Worm (Caenorhabditis elegans): ENCODE data around the gene F22B5.6.

Gene F22B5.6

DNA sequence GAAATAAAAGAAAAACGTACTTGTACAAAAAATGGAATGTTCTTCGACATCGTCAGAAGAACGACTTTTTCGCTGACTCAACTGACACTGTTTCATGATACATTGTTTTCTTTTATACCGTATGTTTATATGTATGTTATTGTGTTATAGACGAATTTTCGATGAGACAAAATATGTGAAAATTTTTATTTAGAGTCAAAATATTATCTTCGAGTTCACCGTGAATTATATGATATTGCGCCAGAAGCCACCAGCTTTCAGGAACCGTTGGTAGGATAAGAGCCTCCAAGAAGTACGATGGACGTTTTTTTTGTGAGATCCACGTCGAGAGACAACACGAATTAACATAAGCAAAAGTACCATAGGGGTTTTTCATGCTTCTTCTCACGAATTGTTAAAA, at the start of gene F22B5.6:
TSS of gene F22B5.6 (minus strand) at position 101 of the 400 bp plus-strand sequence.
- TF ChIP-seq aly-2 (tag; optimal IDR thresholded peaks at IDR 0.05) (no peak), blmp-1 (tag; optimal IDR thresholded peaks at IDR 0.05; ENCODE audit: insufficient read depth) (no peak), mdl-1 (tag; optimal IDR thresholded peaks at IDR 0.05) (no peak), nhr-12 (tag; optimal IDR thresholded peaks at IDR 0.05) (no peak)

ce11 chrII:8504074-8504724, 48.2 kb upstream of the F22B5.6 start:
- no peak for TF ChIP-seq ztf-4 (tag; optimal IDR thresholded peaks at IDR 0.05)
- peak; percentile 19 for TF ChIP-seq fos-1 (tag; optimal IDR thresholded peaks at IDR 0.05)
- peak in 1 of 2 experiments; percentile 0 for TF ChIP-seq lsy-2 (tag; optimal IDR thresholded peaks at IDR 0.05)
- no peak for TF ChIP-seq alr-1 (tag; optimal IDR thresholded peaks at IDR 0.05)
- TF ChIP-seq crh-2 (tag; optimal IDR thresholded peaks at IDR 0.05), result peak; percentile 28

DNA sequence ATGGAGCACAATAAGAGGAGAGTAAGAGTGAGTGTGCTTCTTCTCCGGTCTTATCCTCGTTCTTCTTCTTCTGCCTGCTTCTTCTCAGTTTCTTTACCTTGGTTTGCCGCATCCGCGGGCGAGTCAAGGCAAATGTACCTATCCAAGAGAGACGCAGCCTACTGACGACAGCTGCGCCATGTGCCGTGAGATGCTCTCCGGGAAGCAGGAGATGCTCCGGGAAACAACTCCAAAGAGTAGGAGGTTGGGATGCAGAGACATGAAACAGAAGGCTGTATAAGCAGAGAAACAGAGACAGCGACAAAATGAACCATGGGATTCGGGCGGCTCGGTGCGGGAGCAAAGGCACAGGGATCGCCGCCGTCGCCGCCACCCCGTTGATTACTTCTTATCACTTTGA, 43.0 kb upstream of the F22B5.6 start:
- peak; percentile 34 for TF ChIP-seq C34F6.9 (tag; optimal IDR thresholded peaks at IDR 0.05)
- TF ChIP-seq ama-1 (optimal IDR thresholded peaks at IDR 0.05), result no peak
- TF ChIP-seq alr-1 (tag; optimal IDR thresholded peaks at IDR 0.05), result no peak
- TF ChIP-seq sma-9 (GFP tag; optimal IDR thresholded peaks at IDR 0.05), result peak; percentile 35
- TF ChIP-seq sma-9 (tag; optimal IDR thresholded peaks at IDR 0.05), result no peak
- TF ChIP-seq nhr-129 (tag; optimal IDR thresholded peaks at IDR 0.05), result peak; percentile 50
- TF ChIP-seq F13H6.1 (tag; optimal IDR thresholded peaks at IDR 0.05), result peak; percentile 71

DNA sequence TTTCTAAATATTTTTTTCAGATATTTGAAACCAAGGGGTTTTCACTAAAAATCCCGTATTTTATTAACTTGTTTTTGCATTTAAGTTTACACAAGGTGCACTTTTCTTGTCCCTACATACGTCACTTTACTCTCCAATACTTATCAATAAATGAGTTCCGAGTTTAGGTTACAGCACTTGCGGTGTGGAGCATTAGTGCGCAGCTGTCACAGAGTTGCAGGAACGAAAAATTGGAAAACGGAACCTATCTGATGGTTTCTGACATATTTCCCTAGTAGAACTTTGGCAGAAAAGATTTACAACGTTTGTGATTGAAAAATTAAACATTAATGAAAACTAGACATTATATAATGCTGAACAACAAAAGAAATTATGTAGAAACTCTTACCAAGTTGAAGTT, 42.2 kb upstream of the F22B5.6 start:
- TF ChIP-seq nhr-12 (tag; optimal IDR thresholded peaks at IDR 0.05) (no peak), lsy-2 (tag; optimal IDR thresholded peaks at IDR 0.05) (no peak), sem-4 (tag; optimal IDR thresholded peaks at IDR 0.05) (no peak), nhr-6 (tag; optimal IDR thresholded peaks at IDR 0.05) (no peak), R02D3.7 (tag; optimal IDR thresholded peaks at IDR 0.05) (no peak), alr-1 (tag; optimal IDR thresholded peaks at IDR 0.05) (no peak), zag-1 (tag; optimal IDR thresholded peaks at IDR 0.05) (no peak), C34F6.9 (tag; optimal IDR thresholded peaks at IDR 0.05) (no peak), elt-3 (tag; optimal IDR thresholded peaks at IDR 0.05) (no peak), Y55F3AM.14 (GFP tag; optimal IDR thresholded peaks at IDR 0.05) (no peak), gmeb-1 (tag; optimal IDR thresholded peaks at IDR 0.05) (no peak), ama-1 (optimal IDR thresholded peaks at IDR 0.05) (no peak), nhr-10 (tag; optimal IDR thresholded peaks at IDR 0.05) (no peak), ceh-82 (tag; optimal IDR thresholded peaks at IDR 0.05) (no peak), unc-55 (GFP tag; optimal IDR thresholded peaks at IDR 0.05) (no peak), mbf-1 (tag; optimal IDR thresholded peaks at IDR 0.05) (no peak), fos-1 (tag; optimal IDR thresholded peaks at IDR 0.05) (no peak), aly-2 (tag; optimal IDR thresholded peaks at IDR 0.05) (no peak), nhr-77 (tag; optimal IDR thresholded peaks at IDR 0.05) (no peak), ZK546.5 (tag; optimal IDR thresholded peaks at IDR 0.05) (no peak)

DNA sequence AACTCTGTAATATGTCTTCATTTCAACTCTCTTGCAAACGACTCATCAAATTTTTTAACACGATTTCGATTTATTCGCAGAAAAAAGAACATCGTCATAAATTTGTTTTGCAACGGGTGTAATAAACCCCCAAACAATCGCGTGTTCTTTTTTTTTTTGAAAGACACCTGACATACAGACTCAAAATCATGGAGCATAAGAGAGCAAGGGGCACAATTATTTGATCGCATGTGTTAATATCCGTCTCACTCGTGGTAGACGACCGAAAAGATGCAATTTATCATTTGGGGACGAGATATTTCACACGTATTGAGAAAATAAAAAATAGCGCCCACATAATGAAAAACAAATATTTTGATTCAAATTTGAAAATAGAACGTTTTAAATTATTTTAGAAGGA, 40.2 kb upstream of the F22B5.6 start:
- TF ChIP-seq C34F6.9 (tag; optimal IDR thresholded peaks at IDR 0.05), result no peak
- TF ChIP-seq dmd-4 (tag; optimal IDR thresholded peaks at IDR 0.05), result no peak
- TF ChIP-seq gmeb-1 (tag; optimal IDR thresholded peaks at IDR 0.05), result no peak
- no peak for TF ChIP-seq nhr-25 (tag; optimal IDR thresholded peaks at IDR 0.05)
- no peak for TF ChIP-seq nhr-23 (tag; optimal IDR thresholded peaks at IDR 0.05)
- TF ChIP-seq nhr-77 (tag; optimal IDR thresholded peaks at IDR 0.05), result no peak
- peak; percentile 17 for TF ChIP-seq sma-9 (GFP tag; optimal IDR thresholded peaks at IDR 0.05)
- no peak for TF ChIP-seq sma-9 (tag; optimal IDR thresholded peaks at IDR 0.05)
- TF ChIP-seq ztf-4 (tag; optimal IDR thresholded peaks at IDR 0.05), result no peak
- TF ChIP-seq elt-1 (tag; optimal IDR thresholded peaks at IDR 0.05), result no peak
- no peak for TF ChIP-seq Y55F3AM.14 (GFP tag; optimal IDR thresholded peaks at IDR 0.05)
- no peak for TF ChIP-seq mbf-1 (tag; optimal IDR thresholded peaks at IDR 0.05)
- no peak for TF ChIP-seq alr-1 (tag; optimal IDR thresholded peaks at IDR 0.05)
- no peak for TF ChIP-seq skn-1 (tag; optimal IDR thresholded peaks at IDR 0.05)
- TF ChIP-seq lsy-2 (tag; optimal IDR thresholded peaks at IDR 0.05), result peak in 1 of 2 experiments; percentile 0
- no peak for TF ChIP-seq blmp-1 (tag; optimal IDR thresholded peaks at IDR 0.05; ENCODE audit: insufficient read depth)
- no peak for TF ChIP-seq nhr-21 (tag; optimal IDR thresholded peaks at IDR 0.05)
- TF ChIP-seq nhr-129 (tag; optimal IDR thresholded peaks at IDR 0.05), result peak; percentile 20
- TF ChIP-seq ztf-11 (tag; optimal IDR thresholded peaks at IDR 0.05), result no peak
- TF ChIP-seq ceh-82 (tag; optimal IDR thresholded peaks at IDR 0.05), result no peak
- TF ChIP-seq ceh-16 (tag; optimal IDR thresholded peaks at IDR 0.05), result no peak
- TF ChIP-seq nhr-12 (tag; optimal IDR thresholded peaks at IDR 0.05), result no peak
- TF ChIP-seq egl-27 (tag; optimal IDR thresholded peaks at IDR 0.05), result no peak
- TF ChIP-seq snpc-4 (tag; optimal IDR thresholded peaks at IDR 0.05), result no peak
- no peak for TF ChIP-seq ztf-1 (GFP tag; conservative IDR thresholded peaks at IDR 0.05)
- no peak for TF ChIP-seq elt-3 (tag; optimal IDR thresholded peaks at IDR 0.05)

Measured in whole organism, L2 larva.